Fruit fly (Drosophila melanogaster): ENCODE data around the gene mthl9.
A peak's percentile ranks its signal among the peaks of the same experiment; 100 is the strongest.

Gene mthl9

dm6 chr3L:374582-374981 is 42.5 kb upstream of the mthl9 start:
- no peak for TF ChIP-seq Gug (GFP tag; IDR thresholded peaks at IDR 0.05)

- TF ChIP-seq fd85E (GFP tag; optimal IDR thresholded peaks at IDR 0.05) (no peak), Met (GFP tag; optimal IDR thresholded peaks at IDR 0.05) (no peak), dsx (GFP tag; optimal IDR thresholded peaks at IDR 0.05; ENCODE audit: poor library complexity, severe bottlenecking) (no peak), Sox15 (GFP tag; optimal IDR thresholded peaks at IDR 0.05) (no peak), CG10669 (GFP tag; optimal IDR thresholded peaks at IDR 0.05) (no peak)
Observed at dm6 chr3L:371228-371627, 39.1 kb upstream of the mthl9 start.

DNA sequence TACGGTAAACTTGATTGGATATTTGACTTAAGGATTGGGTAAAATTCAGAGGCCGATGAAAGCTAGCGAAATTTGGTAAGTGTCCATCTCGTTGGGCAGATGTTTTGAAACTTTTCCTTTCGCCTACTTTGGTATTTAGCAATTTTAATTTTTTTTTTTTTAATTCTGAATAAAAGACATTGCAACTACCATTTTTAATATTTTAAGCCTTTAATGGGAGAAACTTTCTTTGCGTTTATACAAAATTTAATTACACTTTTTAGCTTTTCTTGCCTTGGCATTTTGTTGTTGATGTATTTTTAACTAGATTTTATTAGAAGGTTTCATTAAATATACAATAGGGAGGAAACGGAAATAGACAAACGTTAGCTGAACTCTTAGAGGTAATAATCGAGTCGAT is 34.2 kb upstream of the mthl9 start, which contains the start of gene CG13884:
CG13884 (minus strand) TSS at position 101 of the 400 bp plus-strand sequence.
- TF ChIP-seq CG4318 (GFP tag; optimal IDR thresholded peaks at IDR 0.05) (no peak), pdm3 (GFP tag; optimal IDR thresholded peaks at IDR 0.05) (no peak), vri (GFP tag; optimal IDR thresholded peaks at IDR 0.05) (no peak), Eip93F (GFP tag; optimal IDR thresholded peaks at IDR 0.05) (no peak), esn (GFP tag; optimal IDR thresholded peaks at IDR 0.05) (no peak), fd59A (GFP tag; optimal IDR thresholded peaks at IDR 0.05) (no peak), fd85E (GFP tag; optimal IDR thresholded peaks at IDR 0.05) (no peak), CG6854 (GFP tag; optimal IDR thresholded peaks at IDR 0.05) (no peak), dac (GFP tag; optimal IDR thresholded peaks at IDR 0.05) (no peak), CG6808 (GFP tag; optimal IDR thresholded peaks at IDR 0.05) (no peak), Hr38 (GFP tag; optimal IDR thresholded peaks at IDR 0.05) (no peak), CG8319 (GFP tag; optimal IDR thresholded peaks at IDR 0.05) (no peak), CG3919 (GFP tag; optimal IDR thresholded peaks at IDR 0.05) (no peak), Eip78C (GFP tag) (no peak), achi (GFP tag; optimal IDR thresholded peaks at IDR 0.05) (no peak), Lpt (GFP tag; optimal IDR thresholded peaks at IDR 0.05) (no peak), ss (GFP tag; optimal IDR thresholded peaks at IDR 0.05) (no peak)

dm6 chr3L:361201-361600 is 29.1 kb upstream of the mthl9 start, which contains the start of the genes Cdc5 and CG1233:
Gene Cdc5 (minus strand): TSS chr3L:361383.
Gene CG1233 (plus strand): TSS chr3L:361472.
- TF ChIP-seq CG6163 (GFP tag; IDR thresholded peaks at IDR 0.05) (no peak), CG15336 (GFP tag; IDR thresholded peaks at IDR 0.05) (peak; percentile 33; the same call in 1 of the 2 replicates), Sox102F (GFP tag; optimal IDR thresholded peaks at IDR 0.05) (no peak), CG31627 (GFP tag; optimal IDR thresholded peaks at IDR 0.05) (peak; percentile 26), lz (GFP tag; optimal IDR thresholded peaks at IDR 0.05) (peak; percentile 41), esn (GFP tag; optimal IDR thresholded peaks at IDR 0.05) (no peak)

DNA sequence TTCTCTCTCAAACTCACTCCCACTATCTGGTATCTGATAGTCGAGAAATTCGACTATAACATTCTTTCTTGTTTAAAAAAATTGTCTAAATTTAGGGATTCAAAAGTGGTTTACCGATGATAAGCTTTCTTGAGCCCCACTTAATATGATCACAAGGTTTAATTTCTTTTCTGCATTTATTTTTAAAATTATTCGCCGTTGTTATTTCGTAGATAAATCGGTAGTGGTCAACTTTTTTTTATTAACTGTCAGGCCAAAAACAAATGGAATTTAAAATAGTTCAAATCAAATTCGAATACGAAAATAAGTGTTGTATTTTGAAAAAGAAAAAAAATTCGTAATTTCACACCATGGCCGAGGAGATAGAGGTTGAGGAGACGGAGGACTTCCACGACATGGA is 25.6 kb upstream of the mthl9 start, which contains the start of gene Roc1b:
Roc1b (plus strand) TSS at position 301 of the 400 bp plus-strand sequence.
- TF ChIP-seq CG8119 (GFP tag; IDR thresholded peaks at IDR 0.05): no peak
- TF ChIP-seq CG6276 (GFP tag; optimal IDR thresholded peaks at IDR 0.05): no peak
- TF ChIP-seq CG32006 (GFP tag; optimal IDR thresholded peaks at IDR 0.05): no peak
- no peak for TF ChIP-seq dsx (GFP tag; optimal IDR thresholded peaks at IDR 0.05; ENCODE audit: poor library complexity, severe bottlenecking)
- TF ChIP-seq CG10669 (GFP tag; optimal IDR thresholded peaks at IDR 0.05): no peak
- TF ChIP-seq spab (GFP tag; optimal IDR thresholded peaks at IDR 0.05): no peak
- TF ChIP-seq achi (GFP tag; optimal IDR thresholded peaks at IDR 0.05): no peak
- no peak for TF ChIP-seq CG15336 (GFP tag; IDR thresholded peaks at IDR 0.05)
- TF ChIP-seq pdm3 (GFP tag; optimal IDR thresholded peaks at IDR 0.05): no peak
- TF ChIP-seq Eip93F (GFP tag; optimal IDR thresholded peaks at IDR 0.05): no peak
- TF ChIP-seq salr (GFP tag; optimal IDR thresholded peaks at IDR 0.05): no peak
- TF ChIP-seq CG6792 (GFP tag; optimal IDR thresholded peaks at IDR 0.05): no peak
- no peak for TF ChIP-seq CG11294 (GFP tag; IDR thresholded peaks at IDR 0.05)
- no peak for TF ChIP-seq topi (GFP tag; optimal IDR thresholded peaks at IDR 0.05)
